Fruit fly (Drosophila melanogaster) whole organism, embryonic: ENCODE data around the gene Nrd1.

Experiments used
- Awh ChIP-seq: fragments of 200-800 bp; sonication (Bioruptor generic); IDR thresholded peaks from 2 replicates; pipeline ENCODE4, ENCODE4 v1.3.6; 2022; ENCODE audit warnings: missing biosample characterization, missing genetic modification characterization
- B-H1 ChIP-seq: fragments of 200-800 bp; sonication (Bioruptor generic); IDR thresholded peaks from 3 replicates; pipeline ENCODE4 v1.3.6; 2022; ENCODE audit warnings: missing biosample characterization, missing genetic modification characterization
- CG10431 ChIP-seq: fragments of 200-800 bp; sonication (Bioruptor generic); optimal IDR thresholded peaks from 3 replicates; lab custom pipeline; 2018; ENCODE audit warnings: missing biosample characterization, mild to moderate bottlenecking, missing genetic modification characterization
- CG10979 ChIP-seq: fragments of 200-800 bp; sonication (Bioruptor generic); optimal IDR thresholded peaks from 2 replicates; lab custom pipeline; 2018; ENCODE audit warnings: missing biosample characterization, mild to moderate bottlenecking, missing genetic modification characterization, moderate library complexity
- CG11247 ChIP-seq: fragments of 200-800 bp; sonication (Bioruptor generic); IDR thresholded peaks from 2 replicates; pipeline ENCODE4 v1.3.6; 2022; ENCODE audit warnings: missing biosample characterization, missing genetic modification characterization
- CG11723 ChIP-seq: fragments of 200-800 bp; sonication (Bioruptor generic); optimal IDR thresholded peaks from 2 replicates; lab custom pipeline; 2017; ENCODE audit warnings: missing biosample characterization, mild to moderate bottlenecking, missing genetic modification characterization
- CG12659 ChIP-seq: fragments of 200-800 bp; sonication (Bioruptor generic); optimal IDR thresholded peaks from 3 replicates; lab custom pipeline; 2017; ENCODE audit warnings: mild to moderate bottlenecking, missing biosample characterization, missing genetic modification reagents, missing genetic modification characterization
- CG13424 ChIP-seq: fragments of 200-800 bp; sonication (Bioruptor generic); optimal IDR thresholded peaks from 2 replicates; lab custom pipeline; 2019; ENCODE audit warnings: missing biosample characterization, mild to moderate bottlenecking, missing genetic modification characterization, moderate library complexity
- CG15601 ChIP-seq: fragments of 200-800 bp; sonication (Bioruptor generic); optimal IDR thresholded peaks from 3 replicates; lab custom pipeline; 2019; ENCODE audit warnings: missing biosample characterization, mild to moderate bottlenecking, missing genetic modification characterization, moderate library complexity
- CG1602 ChIP-seq: fragments of 200-800 bp; sonication (Bioruptor generic); optimal IDR thresholded peaks from 3 replicates; lab custom pipeline; 2016; ENCODE audit warnings: missing biosample characterization, missing genetic modification characterization
- CG17361 ChIP-seq: fragments of 200-800 bp; sonication (Bioruptor generic); IDR thresholded peaks from 3 replicates; pipeline ENCODE4 v1.3.6; 2022; ENCODE audit warnings: missing biosample characterization, missing genetic modification characterization
- CG17912 ChIP-seq: fragments of 200-800 bp; sonication (Bioruptor generic); optimal IDR thresholded peaks from 2 replicates; lab custom pipeline; 2018; ENCODE audit warnings: missing biosample characterization, mild to moderate bottlenecking, missing genetic modification characterization
- CG18262 ChIP-seq: fragments of 200-800 bp; optimal IDR thresholded peaks from 3 replicates; lab custom pipeline; 2019; ENCODE audit warnings: missing biosample characterization, mild to moderate bottlenecking, missing genetic modification characterization, moderate library complexity
- CG2889 ChIP-seq: fragments of 200-800 bp; sonication (Bioruptor generic); IDR thresholded peaks from 3 replicates; pipeline ENCODE4 v1.3.6; 2022; ENCODE audit warnings: missing biosample characterization, missing genetic modification characterization
- CG34224 ChIP-seq: fragments of 200-800 bp; sonication (Bioruptor generic); IDR thresholded peaks from 3 replicates; pipeline ENCODE4 v1.3.6; 2022; ENCODE audit warnings: missing biosample characterization, missing genetic modification characterization; ENCODE audit not compliant: partially characterized antibody
- CG3838 ChIP-seq: fragments of 200-800 bp; sonication (Bioruptor generic); optimal IDR thresholded peaks from 3 replicates; lab custom pipeline; 2016; ENCODE audit warnings: missing biosample characterization, missing genetic modification characterization
- CG3847 ChIP-seq: fragments of 200-800 bp; sonication (Bioruptor generic); IDR thresholded peaks from 2 replicates; pipeline ENCODE4 v1.3.6; 2022; ENCODE audit warnings: missing biosample characterization, missing genetic modification characterization
- CG4328 ChIP-seq: fragments of 200-800 bp; sonication (Bioruptor generic); optimal IDR thresholded peaks from 3 replicates; lab custom pipeline; 2017; ENCODE audit warnings: missing biosample characterization, missing genetic modification reagents, missing genetic modification characterization
- CG4707 ChIP-seq: fragments of 200-800 bp; sonication (Bioruptor generic); optimal IDR thresholded peaks from 2 replicates; lab custom pipeline; 2018; ENCODE audit warnings: missing biosample characterization, mild to moderate bottlenecking, missing genetic modification characterization, moderate library complexity
- CG6813 ChIP-seq: fragments of 200-800 bp; sonication (Bioruptor generic); optimal IDR thresholded peaks from 2 replicates; lab custom pipeline; 2017; ENCODE audit warnings: missing biosample characterization, missing genetic modification characterization, mild to moderate bottlenecking, moderate library complexity, missing genetic modification reagents
- CG7271 ChIP-seq: fragments of 200-800 bp; sonication (Bioruptor generic); optimal IDR thresholded peaks from 2 replicates; lab custom pipeline; 2018; ENCODE audit warnings: missing biosample characterization, mild to moderate bottlenecking, missing genetic modification characterization, moderate library complexity
- CG7987 ChIP-seq: fragments of 200-800 bp; sonication (Bioruptor generic); optimal IDR thresholded peaks from 2 replicates; lab custom pipeline; 2018; ENCODE audit warnings: missing biosample characterization, mild to moderate bottlenecking, missing genetic modification characterization, moderate library complexity
- Chrac-16 ChIP-seq: fragments of 200-800 bp; sonication (Bioruptor generic); optimal IDR thresholded peaks from 3 replicates; lab custom pipeline; 2016; ENCODE audit warnings: missing biosample characterization, missing genetic modification characterization
- Deaf1 ChIP-seq: fragments of 200-800 bp; optimal IDR thresholded peaks from 3 replicates; lab custom pipeline; 2019; ENCODE audit warnings: missing biosample characterization, mild to moderate bottlenecking, missing genetic modification characterization, moderate library complexity
- Dip3 ChIP-seq: fragments of 200-800 bp; sonication (Bioruptor generic); optimal IDR thresholded peaks from 3 replicates; lab custom pipeline; 2016; ENCODE audit warnings: missing biosample characterization, missing genetic modification characterization
- Elba2 ChIP-seq: fragments of 200-800 bp; sonication (Bioruptor generic); optimal IDR thresholded peaks from 3 replicates; lab custom pipeline; 2016; ENCODE audit warnings: missing biosample characterization, missing genetic modification characterization
- Hand ChIP-seq: fragments of 200-800 bp; sonication (Bioruptor generic); optimal IDR thresholded peaks from 2 replicates; lab custom pipeline; 2017; ENCODE audit warnings: mild to moderate bottlenecking, missing biosample characterization, missing genetic modification reagents, missing genetic modification characterization
- Hr39 ChIP-seq: fragments of >200 bp; optimal IDR thresholded peaks from 2 replicates; lab custom pipeline; 2017
- Hr78 ChIP-seq, 2 experiments: fragments of 200-800 bp in 1 of 2; fragments of >200 bp in 1 of 2; sonication (Bioruptor generic) in 1 of 2; optimal IDR thresholded peaks; 2 replicates each; lab custom pipeline; 2017 to 2019; ENCODE audit warnings: missing biosample characterization in 2 of 2, missing genetic modification characterization in 2 of 2, mild to moderate bottlenecking in 1 of 2, moderate library complexity in 1 of 2
- Meics ChIP-seq: fragments of 200-800 bp; sonication (Bioruptor generic); optimal IDR thresholded peaks from 2 replicates; lab custom pipeline; 2017; ENCODE audit warnings: missing biosample characterization, mild to moderate bottlenecking, missing genetic modification characterization
- NfI ChIP-seq: fragments of 200-800 bp; sonication (Bioruptor generic); optimal IDR thresholded peaks from 3 replicates; lab custom pipeline; 2018; ENCODE audit warnings: missing biosample characterization, mild to moderate bottlenecking, missing genetic modification characterization, moderate library complexity
- Oli ChIP-seq: fragments of 200-800 bp; sonication (Bioruptor generic); optimal IDR thresholded peaks from 2 replicates; lab custom pipeline; 2018; ENCODE audit warnings: missing biosample characterization, mild to moderate bottlenecking, missing genetic modification characterization, moderate library complexity
- Optix ChIP-seq: fragments of 200-800 bp; sonication (Bioruptor generic); IDR thresholded peaks from 3 replicates; pipeline ENCODE4 v1.3.6; 2022; ENCODE audit warnings: missing biosample characterization, missing genetic modification characterization
- Sox102F ChIP-seq: fragments of 200-800 bp; sonication (Bioruptor generic); optimal IDR thresholded peaks from 2 replicates; lab custom pipeline; 2018; ENCODE audit warnings: missing biosample characterization, mild to moderate bottlenecking, missing genetic modification characterization, moderate library complexity
- Sry-β ChIP-seq: fragments of 200-800 bp; sonication (Bioruptor generic); optimal IDR thresholded peaks from 2 replicates; lab custom pipeline; 2018; ENCODE audit warnings: missing biosample characterization, mild to moderate bottlenecking, missing genetic modification characterization, moderate library complexity
- bigmax ChIP-seq: fragments of 200-800 bp; sonication (Bioruptor generic); optimal IDR thresholded peaks from 2 replicates; lab custom pipeline; 2018; ENCODE audit warnings: missing biosample characterization, mild to moderate bottlenecking, missing genetic modification characterization
- cad ChIP-seq: fragments of >200 bp; optimal IDR thresholded peaks from 2 replicates; lab custom pipeline; 2017; ENCODE audit warnings: missing biosample characterization, missing genetic modification characterization
- eve ChIP-seq, 2 experiments: fragments of >200 bp; optimal IDR thresholded peaks; 2 replicates each; lab custom pipeline; 2017; ENCODE audit warnings: missing biosample characterization in 2 of 2, missing genetic modification characterization in 2 of 2
- fd102C ChIP-seq: fragments of 200-800 bp; sonication (Bioruptor generic); optimal IDR thresholded peaks from 2 replicates; lab custom pipeline; 2018; ENCODE audit warnings: missing biosample characterization, mild to moderate bottlenecking, missing genetic modification characterization, moderate library complexity
- fd64A ChIP-seq: fragments of 200-800 bp; sonication (Bioruptor generic); optimal IDR thresholded peaks from 3 replicates; lab custom pipeline; 2018; ENCODE audit warnings: missing biosample characterization, mild to moderate bottlenecking, missing genetic modification characterization
- gsb-n ChIP-seq: fragments of 200-800 bp; sonication (Bioruptor generic); optimal IDR thresholded peaks from 3 replicates; lab custom pipeline; 2018; ENCODE audit warnings: missing biosample characterization, mild to moderate bottlenecking, missing genetic modification characterization
- klu ChIP-seq: fragments of 200-800 bp; sonication (Bioruptor generic); IDR thresholded peaks from 2 replicates; pipeline ENCODE4 v1.3.6; 2022; ENCODE audit warnings: missing biosample characterization, missing genetic modification characterization
- nau ChIP-seq: fragments of 200-800 bp; sonication (Bioruptor generic); optimal IDR thresholded peaks from 3 replicates; lab custom pipeline; 2017; ENCODE audit warnings: missing biosample characterization, mild to moderate bottlenecking, missing genetic modification characterization, missing genetic modification reagents
- pb ChIP-seq: fragments of 200-800 bp; sonication (Bioruptor generic); optimal IDR thresholded peaks from 3 replicates; lab custom pipeline; 2016; ENCODE audit warnings: missing biosample characterization, missing genetic modification characterization
- schlank ChIP-seq: fragments of 200-800 bp; sonication (Bioruptor generic); optimal IDR thresholded peaks from 2 replicates; lab custom pipeline; 2018; ENCODE audit warnings: missing biosample characterization, mild to moderate bottlenecking, missing genetic modification characterization
- sens ChIP-seq: fragments of 200-800 bp; sonication (Bioruptor generic); peaks from one replicate; lab custom pipeline; 2016; ENCODE audit warnings: missing biosample characterization, missing genetic modification characterization
- sim ChIP-seq: fragments of 200-800 bp; sonication (Bioruptor generic); IDR thresholded peaks from 2 replicates; pipeline ENCODE4 v1.3.6; 2022; ENCODE audit warnings: missing biosample characterization, missing genetic modification characterization
- slp2 ChIP-seq: fragments of 200-800 bp; sonication (Bioruptor generic); optimal IDR thresholded peaks from 2 replicates; lab custom pipeline; 2016; ENCODE audit warnings: missing biosample characterization, missing genetic modification characterization
- sr ChIP-seq: fragments of 200-800 bp; sonication (Bioruptor generic); IDR thresholded peaks from 3 replicates; pipeline ENCODE4 v1.3.6; 2022; ENCODE audit warnings: missing biosample characterization, missing genetic modification characterization

The Nrd1 gene

DNA sequence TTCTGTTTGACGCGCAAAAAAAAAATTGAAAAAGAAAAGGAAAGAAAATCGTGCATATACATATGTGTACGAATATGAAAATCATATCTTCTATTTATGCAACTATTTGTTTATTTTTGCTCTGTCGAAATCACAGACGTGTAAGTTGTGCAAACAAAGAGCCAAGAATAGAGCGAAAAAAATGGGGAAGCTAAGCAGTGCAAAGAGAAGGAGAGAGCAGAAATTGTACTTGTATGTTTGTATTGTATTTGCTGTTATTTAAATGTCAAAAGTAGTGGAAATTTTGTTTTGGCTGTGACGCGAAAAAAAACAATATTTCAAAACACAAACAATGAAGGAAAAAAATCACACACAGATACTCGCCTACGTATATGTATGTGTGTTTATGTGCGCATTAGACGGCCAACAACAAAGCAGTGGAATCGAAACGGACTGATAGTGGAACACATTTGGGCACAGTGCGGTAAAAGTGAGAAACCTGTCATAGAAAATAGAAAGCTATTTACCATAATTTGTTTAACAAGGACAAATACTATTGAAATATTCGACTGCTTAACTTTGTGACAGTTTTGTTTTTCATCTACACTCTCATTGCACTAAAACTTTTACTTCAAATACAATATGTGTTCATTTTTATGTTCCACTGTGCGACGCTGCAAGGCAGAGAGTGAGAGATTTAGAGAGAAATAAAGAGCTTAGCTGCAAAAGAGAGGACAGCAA lies 50.5 kb downstream of the Nrd1 start (continued):
- TF ChIP-seq CG11247 (GFP tag; lab: Robert Waterston, UW) (peak; percentile 92), Elba2 (GFP tag; lab: Kevin White, UChicago) (peak; percentile 21), sr (GFP tag; lab: Robert Waterston, UW) (peak; percentile 84), NfI (GFP tag; lab: Kevin White, UChicago) (peak; percentile 93), fd64A (GFP tag; lab: Kevin White, UChicago) (peak; percentile 88), nau (GFP tag; lab: Kevin White, UChicago) (peak; percentile 93), sens (peak; percentile 100), Hr39 (lab: Kevin White, UChicago) (no peak), pb (GFP tag; lab: Kevin White, UChicago) (peak; percentile 93), eve (GFP tag; optimal IDR thresholded peaks at IDR 0.05; lab: Kevin White, UChicago) (peak in 1 of 2 experiments; percentile 98), CG15601 (tag; lab: Kevin White, UChicago) (peak; percentile 91), schlank (tag; lab: Kevin White, UChicago) (peak; percentile 87), CG3847 (GFP tag; lab: Robert Waterston, UW) (peak; percentile 89), CG10979 (peak; percentile 94), Chrac-16 (GFP tag; lab: Kevin White, UChicago) (peak; percentile 95), CG17361 (GFP tag; lab: Robert Waterston, UW) (peak; percentile 92), CG6813 (GFP tag; lab: Kevin White, UChicago) (peak; percentile 93), CG7987 (peak; percentile 81), CG18262 (tag; lab: Kevin White, UChicago) (peak; percentile 95), CG7271 (tag; lab: Kevin White, UChicago) (peak; percentile 76), Optix (GFP tag; lab: Robert Waterston, UW) (peak; percentile 94), CG10431 (peak; percentile 66), CG4328 (GFP tag; lab: Kevin White, UChicago) (peak; percentile 86), Dip3 (GFP tag; lab: Kevin White, UChicago) (peak; percentile 87), Sry-β (peak; percentile 26), CG2889 (GFP tag; lab: Robert Waterston, UW) (peak; percentile 90), cad (no peak), fd102C (GFP tag; lab: Kevin White, UChicago) (peak; percentile 70), Awh (GFP tag; lab: Robert Waterston, UW) (peak; percentile 96), B-H1 (GFP tag; lab: Robert Waterston, UW) (peak; percentile 93), Hand (peak; percentile 84), Hr78 (GFP tag; optimal IDR thresholded peaks at IDR 0.05; lab: Kevin White, UChicago) (peak in 1 of 2 experiments; percentile 75), CG34224 (GFP tag; lab: Robert Waterston, UW) (no peak; the same call in 2 of the 3 replicates), Oli (tag; lab: Kevin White, UChicago) (peak; percentile 96), slp2 (GFP tag; lab: Kevin White, UChicago) (peak; percentile 92), CG1602 (peak; percentile 93), CG13424 (tag; lab: Kevin White, UChicago) (peak; percentile 95), bigmax (GFP tag; lab: Kevin White, UChicago) (no peak), CG17912 (GFP tag; lab: Kevin White, UChicago) (peak; percentile 70), Sox102F (peak; percentile 97), Meics (GFP tag; lab: Kevin White, UChicago) (peak; percentile 92), CG4707 (GFP tag; lab: Kevin White, UChicago) (peak; percentile 99), CG11723 (GFP tag; lab: Kevin White, UChicago) (peak; percentile 90), gsb-n (tag; lab: Kevin White, UChicago) (peak; percentile 95), Deaf1 (peak; percentile 72), sim (GFP tag; lab: Robert Waterston, UW) (peak; percentile 88), CG12659 (GFP tag; lab: Kevin White, UChicago) (peak; percentile 95), CG3838 (peak; percentile 90), klu (GFP tag; lab: Robert Waterston, UW) (peak; percentile 82)
